Fruit fly (Drosophila melanogaster) whole organism, embryonic: ENCODE measurements around the gene par-6.
A peak's percentile ranks its signal among the peaks of the same experiment; 100 is the strongest.

Experiments used
- Aef1 ChIP-seq: fragments of 200-800 bp; sonication (Bioruptor generic); IDR thresholded peaks from 3 replicates; pipeline ENCODE4 v1.3.6; 2022; ENCODE audit warnings: missing biosample characterization, missing genetic modification characterization
- Awh ChIP-seq: fragments of 200-800 bp; sonication (Bioruptor generic); IDR thresholded peaks from 2 replicates; pipeline ENCODE4, ENCODE4 v1.3.6; 2022; ENCODE audit warnings: missing biosample characterization, missing genetic modification characterization
- B-H2 ChIP-seq: fragments of 200-800 bp; sonication (Bioruptor generic); optimal IDR thresholded peaks from 2 replicates; lab custom pipeline; 2018; ENCODE audit warnings: missing biosample characterization, mild to moderate bottlenecking, missing genetic modification characterization
- Blimp-1 ChIP-seq: fragments of 200-800 bp; sonication (Bioruptor generic); optimal IDR thresholded peaks from 3 replicates; lab custom pipeline; 2018; ENCODE audit warnings: missing biosample characterization, missing genetic modification characterization, mild to moderate bottlenecking, moderate library complexity, missing genetic modification reagents
- CG10366 ChIP-seq: fragments of 200-800 bp; sonication (Bioruptor generic); IDR thresholded peaks from 2 replicates; pipeline ENCODE4 v1.3.6; 2022; ENCODE audit warnings: missing biosample characterization, missing genetic modification characterization
- CG11456 ChIP-seq: fragments of 200-800 bp; sonication (Bioruptor generic); IDR thresholded peaks from 3 replicates; pipeline ENCODE4 v1.3.6; 2022; ENCODE audit warnings: missing biosample characterization, missing genetic modification characterization
- CG12744 ChIP-seq: fragments of 200-800 bp; sonication (Bioruptor generic); optimal IDR thresholded peaks from 2 replicates; lab custom pipeline; 2016; ENCODE audit warnings: missing biosample characterization, missing genetic modification characterization
- CG14710 ChIP-seq: fragments of 200-800 bp; sonication (Bioruptor generic); optimal IDR thresholded peaks from 3 replicates; lab custom pipeline; 2019; ENCODE audit warnings: missing biosample characterization, mild to moderate bottlenecking, missing genetic modification characterization, moderate library complexity
- CG1647 ChIP-seq: fragments of 200-800 bp; sonication (Bioruptor generic); optimal IDR thresholded peaks from 3 replicates; lab custom pipeline; 2016; ENCODE audit warnings: missing biosample characterization, missing genetic modification characterization
- CG17612 ChIP-seq: fragments of 200-800 bp; sonication (Bioruptor generic); IDR thresholded peaks from 2 replicates; pipeline ENCODE4 v1.3.6; 2022; ENCODE audit warnings: missing biosample characterization, missing genetic modification characterization
- CG2199 ChIP-seq: fragments of 200-800 bp; sonication (Bioruptor generic); IDR thresholded peaks from 3 replicates; pipeline ENCODE4 v1.3.6; 2022; ENCODE audit warnings: missing biosample characterization, missing genetic modification characterization
- CG30431 ChIP-seq: fragments of 200-800 bp; sonication (Bioruptor generic); optimal IDR thresholded peaks from 2 replicates; lab custom pipeline; 2017; ENCODE audit warnings: missing biosample characterization, missing genetic modification characterization
- CG31224 ChIP-seq: fragments of 200-800 bp; sonication (Bioruptor generic); IDR thresholded peaks from 2 replicates; pipeline ENCODE4 v1.3.6; 2022; ENCODE audit warnings: missing biosample characterization, missing genetic modification characterization
- CG3163 ChIP-seq: fragments of 200-800 bp; sonication (Bioruptor generic); optimal IDR thresholded peaks from 3 replicates; lab custom pipeline; 2016; ENCODE audit warnings: missing biosample characterization, missing genetic modification characterization
- CG33213 ChIP-seq: fragments of 200-800 bp; sonication (Bioruptor generic); optimal IDR thresholded peaks from 3 replicates; lab custom pipeline; 2016; ENCODE audit warnings: missing biosample characterization, missing genetic modification characterization
- CG4424 ChIP-seq: fragments of 200-800 bp; sonication (Bioruptor generic); optimal IDR thresholded peaks from 3 replicates; lab custom pipeline; 2016; ENCODE audit warnings: missing biosample characterization, missing genetic modification characterization
- CG6813 ChIP-seq: fragments of 200-800 bp; sonication (Bioruptor generic); optimal IDR thresholded peaks from 2 replicates; lab custom pipeline; 2017; ENCODE audit warnings: missing biosample characterization, missing genetic modification characterization, mild to moderate bottlenecking, moderate library complexity, missing genetic modification reagents
- CG7839 ChIP-seq: fragments of 200-800 bp; sonication (Bioruptor generic); optimal IDR thresholded peaks from 3 replicates; lab custom pipeline; 2018; ENCODE audit warnings: missing biosample characterization, mild to moderate bottlenecking, missing genetic modification characterization, moderate library complexity
- CG7987 ChIP-seq: fragments of 200-800 bp; sonication (Bioruptor generic); optimal IDR thresholded peaks from 2 replicates; lab custom pipeline; 2018; ENCODE audit warnings: missing biosample characterization, mild to moderate bottlenecking, missing genetic modification characterization, moderate library complexity
- Eip74EF ChIP-seq, 2 experiments: fragments of 200-800 bp in 1 of 2; fragments of >200 bp in 1 of 2; sonication (Bioruptor generic) in 1 of 2; optimal IDR thresholded peaks; 2 replicates each; lab custom pipeline; 2017 to 2019; ENCODE audit warnings: missing biosample characterization in 2 of 2, missing genetic modification characterization in 2 of 2, mild to moderate bottlenecking in 1 of 2, moderate library complexity in 1 of 2
- Fer2 ChIP-seq: fragments of 200-800 bp; sonication (Bioruptor generic); optimal IDR thresholded peaks from 2 replicates; lab custom pipeline; 2018; ENCODE audit warnings: missing biosample characterization, mild to moderate bottlenecking, missing genetic modification characterization, moderate library complexity
- Gsc ChIP-seq: fragments of 200-800 bp; sonication (Bioruptor generic); IDR thresholded peaks from 2 replicates; pipeline ENCODE4 v1.3.6; 2022; ENCODE audit warnings: missing biosample characterization, missing genetic modification characterization
- Gug ChIP-seq: fragments of 200-800 bp; sonication (Bioruptor generic); IDR thresholded peaks from 4 replicates; pipeline ENCODE4 v1.3.6; 2022; ENCODE audit warnings: missing biosample characterization, missing genetic modification characterization
- HLH4C ChIP-seq: fragments of 200-800 bp; sonication (Bioruptor generic); IDR thresholded peaks from 3 replicates; pipeline ENCODE4 v1.3.6; 2022; ENCODE audit warnings: missing biosample characterization, missing genetic modification characterization; ENCODE audit not compliant: partially characterized antibody
- Hmr ChIP-seq: fragments of 200-800 bp; sonication (Bioruptor generic); optimal IDR thresholded peaks from 3 replicates; lab custom pipeline; 2017; ENCODE audit warnings: mild to moderate bottlenecking, missing biosample characterization, missing genetic modification reagents, missing genetic modification characterization
- Jarid2 ChIP-seq: fragments of 200-800 bp; sonication (Bioruptor generic); optimal IDR thresholded peaks from 3 replicates; lab custom pipeline; 2017; ENCODE audit warnings: mild to moderate bottlenecking, missing biosample characterization, missing genetic modification reagents, missing genetic modification characterization
- Kr ChIP-seq: fragments of 200-800 bp; sonication (Bioruptor generic); optimal IDR thresholded peaks from 2 replicates; lab custom pipeline; 2017; ENCODE audit warnings: missing biosample characterization, mild to moderate bottlenecking, missing genetic modification characterization
- Sry-δ ChIP-seq: fragments of 200-800 bp; sonication (Bioruptor generic); optimal IDR thresholded peaks from 2 replicates; lab custom pipeline; 2016; ENCODE audit warnings: missing biosample characterization, missing genetic modification characterization
- Usf ChIP-seq: fragments of 200-800 bp; sonication (Bioruptor generic); optimal IDR thresholded peaks from 2 replicates; lab custom pipeline; 2017; ENCODE audit warnings: missing genotype, missing biosample characterization, missing genetic modification characterization
- Vsx1 ChIP-seq: fragments of 200-800 bp; sonication (Bioruptor generic); optimal IDR thresholded peaks from 2 replicates; lab custom pipeline; 2017; ENCODE audit warnings: missing biosample characterization, mild to moderate bottlenecking, missing genetic modification characterization, missing genetic modification reagents
- al ChIP-seq: fragments of 200-800 bp; sonication (Bioruptor generic); IDR thresholded peaks from 2 replicates; pipeline ENCODE4 v1.3.6; 2022; ENCODE audit warnings: missing biosample characterization, missing genetic modification characterization
- bcd ChIP-seq: fragments of 200-800 bp; sonication (Bioruptor generic); optimal IDR thresholded peaks from 2 replicates; lab custom pipeline; 2017; ENCODE audit warnings: missing biosample characterization, mild to moderate bottlenecking, missing genetic modification characterization
- caup ChIP-seq: fragments of 200-800 bp; sonication (Bioruptor generic); optimal IDR thresholded peaks from 3 replicates; lab custom pipeline; 2017; ENCODE audit warnings: missing biosample characterization, mild to moderate bottlenecking, missing genetic modification characterization, moderate library complexity; ENCODE audit not compliant: severe bottlenecking
- ci ChIP-seq: fragments of 200-800 bp; sonication (Bioruptor generic); IDR thresholded peaks from 3 replicates; pipeline ENCODE4 v1.3.6; 2022; ENCODE audit warnings: missing biosample characterization, missing genetic modification characterization
- crc ChIP-seq: fragments of 200-800 bp; sonication (Bioruptor generic); optimal IDR thresholded peaks from 2 replicates; lab custom pipeline; 2016; ENCODE audit warnings: missing biosample characterization, missing genetic modification characterization
- cwo ChIP-seq: fragments of 200-800 bp; sonication (Bioruptor generic); optimal IDR thresholded peaks from 3 replicates; lab custom pipeline; 2017; ENCODE audit warnings: missing biosample characterization, missing genetic modification characterization, mild to moderate bottlenecking, moderate library complexity, missing genetic modification reagents
- dmrt11E ChIP-seq: fragments of 200-800 bp; sonication (Bioruptor generic); optimal IDR thresholded peaks from 3 replicates; lab custom pipeline; 2018; ENCODE audit warnings: missing biosample characterization, mild to moderate bottlenecking, missing genetic modification characterization, moderate library complexity
- eyg ChIP-seq: fragments of 200-800 bp; sonication (Bioruptor generic); optimal IDR thresholded peaks from 3 replicates; lab custom pipeline; 2016; ENCODE audit warnings: missing biosample characterization, missing genetic modification characterization
- gsb ChIP-seq: fragments of 200-800 bp; sonication (Bioruptor generic); IDR thresholded peaks from 2 replicates; pipeline ENCODE4 v1.3.6; 2022; ENCODE audit warnings: missing biosample characterization, missing genetic modification characterization
- hkb ChIP-seq, 2 experiments: fragments of 200-800 bp in 1 of 2; fragments of >200 bp in 1 of 2; sonication (Bioruptor generic) in 1 of 2; IDR thresholded peaks in 1 of 2; optimal IDR thresholded peaks in 1 of 2; 2 replicates each; pipeline versions ENCODE4 v1.3.6 to Lab custom; 2017 to 2022; ENCODE audit warnings: missing biosample characterization in 1 of 2, missing genetic modification characterization in 1 of 2
- ranshi ChIP-seq: fragments of 200-800 bp; sonication (Bioruptor generic); IDR thresholded peaks from 2 replicates; pipeline ENCODE4 v1.3.6; 2022; ENCODE audit warnings: missing biosample characterization, missing genetic modification characterization
- shn ChIP-seq: fragments of 200-800 bp; sonication (Bioruptor generic); optimal IDR thresholded peaks from 3 replicates; lab custom pipeline; 2016; ENCODE audit warnings: missing biosample characterization, missing genetic modification characterization
- sna ChIP-seq: fragments of 200-800 bp; sonication (Bioruptor generic); IDR thresholded peaks from 2 replicates; pipeline ENCODE4 v1.3.6; 2022; ENCODE audit warnings: missing biosample characterization, missing genetic modification characterization; ENCODE audit not compliant: partially characterized antibody
- sug ChIP-seq: fragments of 200-800 bp; optimal IDR thresholded peaks from 2 replicates; lab custom pipeline; 2019; ENCODE audit warnings: missing biosample characterization, mild to moderate bottlenecking, missing genetic modification characterization, moderate library complexity
- tgo ChIP-seq: fragments of 200-800 bp; sonication (Bioruptor generic); IDR thresholded peaks from 3 replicates; pipeline ENCODE4 v1.3.6; 2022; ENCODE audit warnings: missing biosample characterization, missing genetic modification characterization
- tll ChIP-seq, 2 experiments: fragments of 200-800 bp in 1 of 2; fragments of >200 bp in 1 of 2; sonication (Bioruptor generic) in 1 of 2; optimal IDR thresholded peaks; 2 replicates each; lab custom pipeline; 2017 to 2019; ENCODE audit warnings: missing biosample characterization in 2 of 2, missing genetic modification characterization in 2 of 2, mild to moderate bottlenecking in 1 of 2, moderate library complexity in 1 of 2
- vfl ChIP-seq: fragments of 200-800 bp; sonication (Bioruptor generic); optimal IDR thresholded peaks from 2 replicates; lab custom pipeline; 2016; ENCODE audit warnings: missing biosample characterization, missing genetic modification characterization
- z ChIP-seq: fragments of 200-800 bp; sonication (Bioruptor generic); IDR thresholded peaks from 3 replicates; pipeline ENCODE4 v1.3.6; 2022; ENCODE audit warnings: missing biosample characterization, missing genetic modification characterization

Gene par-6

dm6 chrX:17737812-17738473 is 34.8 kb downstream of the par-6 start (continued):
- TF ChIP-seq Awh (0 out of 2 replicates have a peak, but pooled peaks have one; percentile 24), hkb (optimal IDR thresholded peaks at IDR 0.05; lab: Kevin White, UChicago) (peak; percentile 84), hkb (GFP tag; IDR thresholded peaks at IDR 0.05; lab: Robert Waterston, UW) (peak; percentile 59), z (GFP tag; lab: Robert Waterston, UW) (no peak), CG12744 (GFP tag; lab: Kevin White, UChicago) (no peak), sug (tag; lab: Kevin White, UChicago) (peak; percentile 22), caup (GFP tag; lab: Kevin White, UChicago) (no peak), CG10366 (GFP tag; lab: Robert Waterston, UW) (peak; percentile 34; the same call in 1 of the 2 replicates), tll (GFP tag; optimal IDR thresholded peaks at IDR 0.05; lab: Kevin White, UChicago) (no peak), CG2199 (GFP tag; lab: Robert Waterston, UW) (no peak), Gug (GFP tag; lab: Robert Waterston, UW) (peak; percentile 51; the same call in 1 of the 4 replicates), tgo (GFP tag; lab: Robert Waterston, UW) (peak; percentile 52; the same call in 1 of the 3 replicates), Jarid2 (peak; percentile 79), bcd (GFP tag; lab: Kevin White, UChicago) (peak; percentile 57), crc (GFP tag; lab: Kevin White, UChicago) (no peak), Gsc (GFP tag; lab: Robert Waterston, UW) (no peak), Sry-δ (GFP tag; lab: Kevin White, UChicago) (peak; percentile 95), HLH4C (GFP tag; lab: Robert Waterston, UW) (peak; percentile 91), Fer2 (no peak), CG6813 (GFP tag; lab: Kevin White, UChicago) (peak; percentile 63), dmrt11E (tag; lab: Kevin White, UChicago) (peak; percentile 72), CG7839 (tag; lab: Kevin White, UChicago) (peak; percentile 27), Hmr (peak; percentile 57), Vsx1 (peak; percentile 32), Kr (no peak), al (GFP tag; lab: Robert Waterston, UW) (no peak), CG31224 (GFP tag; lab: Robert Waterston, UW) (no peak), CG33213 (no peak), ranshi (GFP tag; lab: Robert Waterston, UW) (0 out of 2 replicates have a peak, but pooled peaks have one; percentile 44), CG17612 (GFP tag; lab: Robert Waterston, UW) (no peak), CG3163 (GFP tag; lab: Kevin White, UChicago) (no peak), Blimp-1 (GFP tag; lab: Kevin White, UChicago) (peak; percentile 53), CG4424 (GFP tag; lab: Kevin White, UChicago) (peak; percentile 42), shn (no peak), CG11456 (no peak; the same call in 2 of the 3 replicates), Eip74EF (GFP tag; optimal IDR thresholded peaks at IDR 0.05; lab: Kevin White, UChicago) (no peak), cwo (GFP tag; lab: Kevin White, UChicago) (peak; percentile 58), CG14710 (tag; lab: Kevin White, UChicago) (peak; percentile 62), gsb (GFP tag; lab: Robert Waterston, UW) (no peak), B-H2 (GFP tag; lab: Kevin White, UChicago) (no peak), Usf (GFP tag; lab: Kevin White, UChicago) (no peak), eyg (no peak), CG30431 (GFP tag; lab: Kevin White, UChicago) (no peak), Aef1 (GFP tag; lab: Robert Waterston, UW) (no peak), vfl (GFP tag; lab: Kevin White, UChicago) (peak; percentile 31), ci (GFP tag; lab: Robert Waterston, UW) (peak; percentile 63; the same call in 1 of the 3 replicates), CG1647 (GFP tag; lab: Kevin White, UChicago) (no peak), CG7987 (no peak), sna (GFP tag; lab: Robert Waterston, UW) (peak; percentile 93)
